Worm (Caenorhabditis elegans): ENCODE data around the gene lgc-21.

The lgc-21 gene

ce11 chrX:14063830-14064229, 4.0 kb downstream of the lgc-21 start (continued):
- TF ChIP-seq egl-27 (tag; optimal IDR thresholded peaks at IDR 0.05) (peak; percentile 41), dmd-9 (GFP tag; IDR thresholded peaks at IDR 0.05) (peak; percentile 91), ZK337.2 (GFP tag; IDR thresholded peaks at IDR 0.05) (peak; percentile 85), hmg-1.1 (GFP tag; IDR thresholded peaks at IDR 0.05) (peak; percentile 99), nhr-25 (tag; optimal IDR thresholded peaks at IDR 0.05; ENCODE audit: borderline replicate concordance, insufficient read depth) (peak; percentile 44), nhr-28 (tag; optimal IDR thresholded peaks at IDR 0.05) (peak; percentile 87), attf-4 (tag; optimal IDR thresholded peaks at IDR 0.05) (no peak), mes-2 (tag; optimal IDR thresholded peaks at IDR 0.05; ENCODE audit: poor library complexity, severe bottlenecking) (peak; percentile 92), Y5F2A.4 (GFP tag; optimal IDR thresholded peaks at IDR 0.05) (peak; percentile 83), ama-1 (optimal IDR thresholded peaks at IDR 0.05) (peak; percentile 81), nhr-6 (tag; optimal IDR thresholded peaks at IDR 0.05) (peak; percentile 76), nhr-42 (GFP tag; IDR thresholded peaks at IDR 0.05) (peak; percentile 88), daf-12 (tag; optimal IDR thresholded peaks at IDR 0.05) (no peak), php-3 (GFP tag; IDR thresholded peaks at IDR 0.05) (peak; percentile 90), snpc-4 (tag; optimal IDR thresholded peaks at IDR 0.05) (no peak), madf-5 (GFP tag; IDR thresholded peaks at IDR 0.05) (peak; percentile 98), spr-3 (GFP tag; optimal IDR thresholded peaks at IDR 0.05) (peak; percentile 82), F37D6.2 (tag; optimal IDR thresholded peaks at IDR 0.05) (peak; percentile 81), F49E8.2 (tag; optimal IDR thresholded peaks at IDR 0.05; ENCODE audit: borderline replicate concordance) (peak; percentile 57), unc-130 (GFP tag; optimal IDR thresholded peaks at IDR 0.05) (peak; percentile 62), unc-39 (tag; optimal IDR thresholded peaks at IDR 0.05) (no peak), mdl-1 (tag; optimal IDR thresholded peaks at IDR 0.05) (peak; percentile 41 to 90), nhr-77 (tag; optimal IDR thresholded peaks at IDR 0.05) (peak; percentile 97), duxl-1 (tag; optimal IDR thresholded peaks at IDR 0.05; ENCODE audit: poor library complexity) (peak; percentile 89), zip-2 (tag; optimal IDR thresholded peaks at IDR 0.05) (peak; percentile 81), daf-8 (GFP tag; IDR thresholded peaks at IDR 0.05) (peak; percentile 42; the same call in 1 of the 2 replicates), lir-3 (tag; optimal IDR thresholded peaks at IDR 0.05) (peak; percentile 86), nhr-102 (tag; optimal IDR thresholded peaks at IDR 0.05) (peak; percentile 69), lin-39 (tag; optimal IDR thresholded peaks at IDR 0.05) (no peak), mxl-3 (GFP tag; optimal IDR thresholded peaks at IDR 0.05) (peak; percentile 79), pqm-1 (tag; optimal IDR thresholded peaks at IDR 0.05) (peak; percentile 49), aha-1 (tag) (peak; percentile 85), ceh-62 (tag; optimal IDR thresholded peaks at IDR 0.05) (no peak), madf-9 (GFP tag; conservative IDR thresholded peaks at IDR 0.05) (peak; percentile 94), ztf-11 (tag; optimal IDR thresholded peaks at IDR 0.05) (no peak), rbr-2 (tag; optimal IDR thresholded peaks at IDR 0.05) (peak; percentile 92), zfp-3 (GFP tag; conservative IDR thresholded peaks at IDR 0.05) (peak; percentile 90), lsy-2 (tag; optimal IDR thresholded peaks at IDR 0.05) (peak; percentile 72 to 88), nhr-41 (GFP tag; IDR thresholded peaks at IDR 0.05) (peak; percentile 96), egl-43 (GFP tag; IDR thresholded peaks at IDR 0.05) (peak; percentile 96), tag-97 (GFP tag; IDR thresholded peaks at IDR 0.05) (0 out of 2 replicates have a peak, but pooled peaks have one; percentile 52), jun-1 (tag; optimal IDR thresholded peaks at IDR 0.05) (peak; percentile 61), ctbp-1 (GFP tag; IDR thresholded peaks at IDR 0.05) (peak; percentile 96), T20F7.1 (GFP tag; optimal IDR thresholded peaks at IDR 0.05) (peak; percentile 79), lin-15B (tag; optimal IDR thresholded peaks at IDR 0.05) (peak; percentile 22), dmd-6 (GFP tag; IDR thresholded peaks at IDR 0.05) (peak; percentile 90), zip-11 (GFP tag; IDR thresholded peaks at IDR 0.05) (peak; percentile 87), F10B5.3 (tag; optimal IDR thresholded peaks at IDR 0.05) (peak; percentile 52), vab-7 (GFP tag; IDR thresholded peaks at IDR 0.05) (peak; percentile 97), daf-19 (GFP tag; conservative IDR thresholded peaks at IDR 0.05) (no peak), nhr-76 (tag; optimal IDR thresholded peaks at IDR 0.05) (no peak), lin-1 (GFP tag; IDR thresholded peaks at IDR 0.05) (peak; percentile 95)
